Fruit fly (Drosophila melanogaster) whole organism, embryonic: ENCODE results near the gene CG32163.

Experiments used
- CG12219 ChIP-seq: fragments of 200-800 bp; sonication (Bioruptor generic); optimal IDR thresholded peaks from 3 replicates; lab custom pipeline; 2018; ENCODE audit warnings: missing biosample characterization, mild to moderate bottlenecking, missing genetic modification characterization
- CG12744 ChIP-seq: fragments of 200-800 bp; sonication (Bioruptor generic); optimal IDR thresholded peaks from 2 replicates; lab custom pipeline; 2016; ENCODE audit warnings: missing biosample characterization, missing genetic modification characterization
- CG16813 ChIP-seq: fragments of 200-800 bp; sonication (Bioruptor generic); IDR thresholded peaks from 3 replicates; pipeline ENCODE4 v1.3.6; 2022; ENCODE audit warnings: missing biosample characterization, missing genetic modification characterization; ENCODE audit not compliant: partially characterized antibody
- CG16815 ChIP-seq: fragments of 200-800 bp; sonication (Bioruptor generic); optimal IDR thresholded peaks from 3 replicates; lab custom pipeline; 2017; ENCODE audit warnings: missing biosample characterization, mild to moderate bottlenecking, missing genetic modification characterization
- CG18011 ChIP-seq: fragments of 200-800 bp; sonication (Bioruptor generic); optimal IDR thresholded peaks from 2 replicates; lab custom pipeline; 2017; ENCODE audit warnings: missing biosample characterization, missing genetic modification characterization, mild to moderate bottlenecking, moderate library complexity, missing genotype
- CG18262 ChIP-seq: fragments of 200-800 bp; optimal IDR thresholded peaks from 3 replicates; lab custom pipeline; 2019; ENCODE audit warnings: missing biosample characterization, mild to moderate bottlenecking, missing genetic modification characterization, moderate library complexity
- CG2875 ChIP-seq: fragments of 200-800 bp; sonication (Bioruptor generic); optimal IDR thresholded peaks from 2 replicates; lab custom pipeline; 2017; ENCODE audit warnings: missing biosample characterization, mild to moderate bottlenecking, missing genetic modification characterization, missing genetic modification reagents
- CG30403 ChIP-seq: fragments of 200-800 bp; sonication (Bioruptor generic); optimal IDR thresholded peaks from 3 replicates; lab custom pipeline; 2016; ENCODE audit warnings: missing biosample characterization, missing genetic modification characterization
- CG31388 ChIP-seq: fragments of 200-800 bp; sonication (Bioruptor generic); optimal IDR thresholded peaks from 2 replicates; lab custom pipeline; 2016; ENCODE audit warnings: missing biosample characterization, missing genetic modification characterization
- CG3847 ChIP-seq: fragments of 200-800 bp; sonication (Bioruptor generic); IDR thresholded peaks from 2 replicates; pipeline ENCODE4 v1.3.6; 2022; ENCODE audit warnings: missing biosample characterization, missing genetic modification characterization
- CG4617 ChIP-seq: fragments of 200-800 bp; sonication (Bioruptor generic); optimal IDR thresholded peaks from 3 replicates; lab custom pipeline; 2016; ENCODE audit warnings: missing biosample characterization, missing genetic modification characterization, borderline replicate concordance
- CG6765 ChIP-seq: fragments of 200-800 bp; sonication (Bioruptor generic); optimal IDR thresholded peaks from 3 replicates; lab custom pipeline; 2017; ENCODE audit warnings: missing biosample characterization, mild to moderate bottlenecking, missing genetic modification characterization
- CG7271 ChIP-seq: fragments of 200-800 bp; sonication (Bioruptor generic); optimal IDR thresholded peaks from 2 replicates; lab custom pipeline; 2018; ENCODE audit warnings: missing biosample characterization, mild to moderate bottlenecking, missing genetic modification characterization, moderate library complexity
- CG8478 ChIP-seq: fragments of >200 bp; optimal IDR thresholded peaks from 2 replicates; lab custom pipeline; 2018
- D19A ChIP-seq: fragments of 200-800 bp; optimal IDR thresholded peaks from 3 replicates; lab custom pipeline; 2019; ENCODE audit warnings: missing biosample characterization, mild to moderate bottlenecking, missing genetic modification characterization, moderate library complexity
- D19B ChIP-seq: fragments of 200-800 bp; sonication (Bioruptor generic); optimal IDR thresholded peaks from 2 replicates; lab custom pipeline; 2017; ENCODE audit warnings: missing biosample characterization, mild to moderate bottlenecking, missing genetic modification characterization
- Dbx ChIP-seq: fragments of 200-800 bp; sonication (Bioruptor generic); IDR thresholded peaks from 3 replicates; pipeline ENCODE4 v1.3.6; 2022; ENCODE audit warnings: missing biosample characterization, missing genetic modification characterization
- Ets97D ChIP-seq: fragments of 200-800 bp; sonication (Bioruptor generic); optimal IDR thresholded peaks from 3 replicates; lab custom pipeline; 2016; ENCODE audit warnings: missing biosample characterization, missing genetic modification characterization
- Fer1 ChIP-seq: fragments of 200-800 bp; sonication (Bioruptor generic); optimal IDR thresholded peaks from 2 replicates; lab custom pipeline; 2017; ENCODE audit warnings: missing biosample characterization, mild to moderate bottlenecking, missing genetic modification characterization
- HmgD ChIP-seq: fragments of 200-800 bp; sonication (Bioruptor generic); optimal IDR thresholded peaks from 3 replicates; lab custom pipeline; 2016; ENCODE audit warnings: missing biosample characterization, missing genetic modification characterization
- Lhr ChIP-seq: fragments of 200-800 bp; sonication (Bioruptor generic); optimal IDR thresholded peaks from 3 replicates; lab custom pipeline; 2017; ENCODE audit warnings: mild to moderate bottlenecking, missing biosample characterization, missing genetic modification reagents, missing genetic modification characterization
- Sox102F ChIP-seq: fragments of 200-800 bp; sonication (Bioruptor generic); optimal IDR thresholded peaks from 2 replicates; lab custom pipeline; 2018; ENCODE audit warnings: missing biosample characterization, mild to moderate bottlenecking, missing genetic modification characterization, moderate library complexity
- Trl ChIP-seq, 3 experiments: fragments of >200 bp in 2 of 3; fragments of 200-800 bp in 1 of 3; sonication (Bioruptor generic) in 1 of 3; optimal IDR thresholded peaks; 2 replicates in 1 of 3; 3 replicates in 2 of 3; lab custom pipeline; 2016 to 2017; ENCODE audit warnings: missing biosample characterization in 1 of 3, missing genetic modification characterization in 1 of 3
- ab ChIP-seq: fragments of 200-800 bp; sonication (Bioruptor generic); optimal IDR thresholded peaks from 2 replicates; lab custom pipeline; 2016; ENCODE audit warnings: missing biosample characterization, missing genetic modification characterization
- aop ChIP-seq: fragments of 200-800 bp; sonication (Bioruptor generic); IDR thresholded peaks from 2 replicates; pipeline ENCODE4 v1.3.6; 2022; ENCODE audit warnings: missing biosample characterization, missing genetic modification characterization
- ase ChIP-seq: fragments of 200-800 bp; sonication (Bioruptor generic); IDR thresholded peaks from 3 replicates; pipeline ENCODE4 v1.3.6; 2022; ENCODE audit warnings: missing biosample characterization, missing genetic modification characterization
- az2 ChIP-seq: fragments of 200-800 bp; sonication (Bioruptor generic); optimal IDR thresholded peaks from 3 replicates; lab custom pipeline; 2016; ENCODE audit warnings: missing biosample characterization, missing genetic modification characterization
- cg ChIP-seq: fragments of 200-800 bp; sonication (Bioruptor generic); optimal IDR thresholded peaks from 3 replicates; lab custom pipeline; 2019; ENCODE audit warnings: missing biosample characterization, mild to moderate bottlenecking, missing genetic modification characterization, moderate library complexity
- chn ChIP-seq: fragments of 200-800 bp; sonication (Bioruptor generic); optimal IDR thresholded peaks from 2 replicates; lab custom pipeline; 2016; ENCODE audit warnings: missing biosample characterization, missing genetic modification characterization
- dpn ChIP-seq, 2 experiments: fragments of 200-800 bp; sonication (Bioruptor generic); optimal IDR thresholded peaks; 3 replicates each; lab custom pipeline; 2016; ENCODE audit warnings: missing biosample characterization in 2 of 2, missing genetic modification characterization in 2 of 2
- dysf ChIP-seq: fragments of 200-800 bp; sonication (Bioruptor generic); IDR thresholded peaks from 3 replicates; pipeline ENCODE4 v1.3.6; 2022; ENCODE audit warnings: missing biosample characterization, missing genetic modification characterization
- esg ChIP-seq: fragments of 200-800 bp; sonication (Bioruptor generic); conservative IDR thresholded peaks from 2 replicates; pipeline ENCODE4 v1.3.6; 2022; ENCODE audit warnings: missing biosample characterization, missing genetic modification characterization
- eve ChIP-seq, 2 experiments: fragments of >200 bp; optimal IDR thresholded peaks; 2 replicates each; lab custom pipeline; 2017; ENCODE audit warnings: missing biosample characterization in 2 of 2, missing genetic modification characterization in 2 of 2
- gcm2 ChIP-seq: fragments of 200-800 bp; sonication (Bioruptor generic); optimal IDR thresholded peaks from 2 replicates; lab custom pipeline; 2016; ENCODE audit warnings: missing biosample characterization, missing genetic modification characterization
- gt ChIP-seq: fragments of 200-800 bp; sonication (Bioruptor generic); IDR thresholded peaks from 2 replicates; pipeline ENCODE4 v1.3.6; 2022; ENCODE audit warnings: missing biosample characterization, missing genetic modification characterization
- ham ChIP-seq: fragments of 200-800 bp; sonication (Bioruptor generic); IDR thresholded peaks from 2 replicates; pipeline ENCODE4 v1.3.6; 2022; ENCODE audit warnings: missing biosample characterization, missing genetic modification characterization
- hth ChIP-seq: fragments of >200 bp; optimal IDR thresholded peaks from 2 replicates; lab custom pipeline; 2017; ENCODE audit warnings: inconsistent platforms
- ind ChIP-seq: fragments of 200-800 bp; sonication (Bioruptor generic); optimal IDR thresholded peaks from 3 replicates; lab custom pipeline; 2016; ENCODE audit warnings: missing biosample characterization, missing genetic modification characterization
- jumu ChIP-seq: fragments of 200-800 bp; sonication (Bioruptor generic); optimal IDR thresholded peaks from 3 replicates; lab custom pipeline; 2016; ENCODE audit warnings: missing biosample characterization, missing genetic modification characterization
- lov ChIP-seq, 2 experiments: fragments of 200-800 bp in 1 of 2; fragments of >200 bp in 1 of 2; sonication (Bioruptor generic) in 1 of 2; IDR thresholded peaks in 1 of 2; optimal IDR thresholded peaks in 1 of 2; 2 replicates in 1 of 2; 3 replicates in 1 of 2; pipeline versions ENCODE4 v1.3.6 to Lab custom; 2017 to 2022; ENCODE audit warnings: missing biosample characterization in 1 of 2, missing genetic modification characterization in 1 of 2
- nau ChIP-seq: fragments of 200-800 bp; sonication (Bioruptor generic); optimal IDR thresholded peaks from 3 replicates; lab custom pipeline; 2017; ENCODE audit warnings: missing biosample characterization, mild to moderate bottlenecking, missing genetic modification characterization, missing genetic modification reagents
- nerfin-1 ChIP-seq: fragments of 200-800 bp; sonication (Bioruptor generic); optimal IDR thresholded peaks from 3 replicates; lab custom pipeline; 2019; ENCODE audit warnings: missing biosample characterization, mild to moderate bottlenecking, missing genetic modification characterization, moderate library complexity
- onecut ChIP-seq: fragments of 200-800 bp; sonication (Bioruptor generic); IDR thresholded peaks from 2 replicates; pipeline ENCODE4 v1.3.6; 2022; ENCODE audit warnings: missing biosample characterization, missing genetic modification characterization
- pnt ChIP-seq: fragments of 200-800 bp; sonication (Bioruptor generic); optimal IDR thresholded peaks from 3 replicates; lab custom pipeline; 2016; ENCODE audit warnings: missing biosample characterization, missing genetic modification characterization
- prd ChIP-seq, 3 experiments: fragments of >200 bp in 2 of 3; fragments of 200-800 bp in 1 of 3; sonication (Bioruptor generic) in 1 of 3; optimal IDR thresholded peaks in 2 of 3; IDR thresholded peaks in 1 of 3; 2 replicates in 2 of 3; 3 replicates in 1 of 3; pipeline versions ENCODE4 v1.3.6 to Lab custom; 2017 to 2022; ENCODE audit warnings: missing biosample characterization in 1 of 3, missing genetic modification characterization in 1 of 3
- ro ChIP-seq: fragments of 200-800 bp; sonication (Bioruptor generic); IDR thresholded peaks from 2 replicates; pipeline ENCODE4 v1.3.6; 2022; ENCODE audit warnings: missing biosample characterization, missing genetic modification characterization
- slp2 ChIP-seq: fragments of 200-800 bp; sonication (Bioruptor generic); optimal IDR thresholded peaks from 2 replicates; lab custom pipeline; 2016; ENCODE audit warnings: missing biosample characterization, missing genetic modification characterization
- sob ChIP-seq: fragments of 200-800 bp; sonication (Bioruptor generic); IDR thresholded peaks from 2 replicates; pipeline ENCODE4 v1.3.6; 2022; ENCODE audit warnings: missing biosample characterization, missing genetic modification characterization
- tx ChIP-seq: fragments of 200-800 bp; sonication (Bioruptor generic); optimal IDR thresholded peaks from 2 replicates; lab custom pipeline; 2016; ENCODE audit warnings: missing biosample characterization, missing genetic modification characterization
- zen2 ChIP-seq: fragments of 200-800 bp; sonication (Bioruptor generic); IDR thresholded peaks from 3 replicates; pipeline ENCODE4 v1.3.6; 2022; ENCODE audit warnings: missing biosample characterization, missing genetic modification characterization; ENCODE audit not compliant: partially characterized antibody

Gene CG32163

dm6 chr3L:16615132-16615709, 28.3 kb downstream of the CG32163 start, which contains the start of gene Mo25 (continued):
- TF ChIP-seq gt (GFP tag; lab: Robert Waterston, UW) (no peak), ase (no peak), prd (optimal IDR thresholded peaks at IDR 0.05; lab: Kevin White, UChicago) (no peak), prd (GFP tag; IDR thresholded peaks at IDR 0.05; lab: Robert Waterston, UW) (peak; percentile 40; the same call in 1 of the 3 replicates), slp2 (GFP tag; lab: Kevin White, UChicago) (no peak), CG12219 (GFP tag; lab: Kevin White, UChicago) (no peak), hth (lab: Kevin White, UChicago) (no peak), eve (GFP tag; optimal IDR thresholded peaks at IDR 0.05; lab: Kevin White, UChicago) (no peak), CG6765 (GFP tag; lab: Kevin White, UChicago) (no peak), Sox102F (GFP tag; lab: Kevin White, UChicago) (no peak), nerfin-1 (no peak), zen2 (GFP tag; lab: Robert Waterston, UW) (peak; percentile 57; the same call in 2 of the 3 replicates), ab (GFP tag; lab: Kevin White, UChicago) (no peak), CG30403 (GFP tag; lab: Kevin White, UChicago) (peak; percentile 56), D19A (tag; lab: Kevin White, UChicago) (peak; percentile 34), CG3847 (GFP tag; lab: Robert Waterston, UW) (peak; percentile 71), Dbx (GFP tag; lab: Robert Waterston, UW) (peak; percentile 74; the same call in 2 of the 3 replicates), HmgD (GFP tag; lab: Kevin White, UChicago) (no peak), CG12744 (GFP tag; lab: Kevin White, UChicago) (no peak), esg (GFP tag; lab: Robert Waterston, UW) (no peak), chn (GFP tag; lab: Kevin White, UChicago) (peak; percentile 20), onecut (GFP tag; lab: Robert Waterston, UW) (peak; percentile 29; the same call in 1 of the 2 replicates), pnt (GFP tag; lab: Kevin White, UChicago) (no peak), sob (GFP tag; lab: Robert Waterston, UW) (peak; percentile 67), lov (optimal IDR thresholded peaks at IDR 0.05; lab: Kevin White, UChicago) (no peak), lov (GFP tag; IDR thresholded peaks at IDR 0.05; lab: Robert Waterston, UW) (no peak), az2 (peak; percentile 52), CG7271 (tag; lab: Kevin White, UChicago) (no peak), dpn (GFP tag; optimal IDR thresholded peaks at IDR 0.05; lab: Kevin White, UChicago) (peak in 1 of 2 experiments; percentile 57), aop (GFP tag; lab: Robert Waterston, UW) (no peak), cg (GFP tag; lab: Kevin White, UChicago) (no peak), Fer1 (GFP tag; lab: Kevin White, UChicago) (peak; percentile 63), CG16815 (GFP tag; lab: Kevin White, UChicago) (no peak), nau (no peak), Lhr (GFP tag; lab: Kevin White, UChicago) (no peak), CG16813 (peak; percentile 69), Trl (optimal IDR thresholded peaks at IDR 0.05; lab: Kevin White, UChicago) (no peak), Trl (GFP tag; optimal IDR thresholded peaks at IDR 0.05; lab: Kevin White, UChicago) (no peak), ro (GFP tag; lab: Robert Waterston, UW) (no peak), jumu (GFP tag; lab: Kevin White, UChicago) (no peak), CG18262 (tag; lab: Kevin White, UChicago) (peak; percentile 34), CG18011 (GFP tag; lab: Kevin White, UChicago) (no peak), D19B (no peak), Ets97D (GFP tag; lab: Kevin White, UChicago) (peak; percentile 49), gcm2 (GFP tag; lab: Kevin White, UChicago) (no peak), dysf (0 out of 3 replicates have a peak, but pooled peaks have one; percentile 36), CG2875 (no peak), ind (peak; percentile 40), tx (GFP tag; lab: Kevin White, UChicago) (no peak), ham (GFP tag; lab: Robert Waterston, UW) (no peak), CG8478 (lab: Kevin White, UChicago) (no peak), CG4617 (peak; percentile 75), CG31388 (no peak)
